Worm (Caenorhabditis elegans): ENCODE data around the gene F13B9.2.

ce11 chrX:8247088-8247487 lies 38.4 kb upstream of the F13B9.2 start:
- no peak for TF ChIP-seq ama-1 (optimal IDR thresholded peaks at IDR 0.05)
- no peak for TF ChIP-seq ceh-36 (tag; optimal IDR thresholded peaks at IDR 0.05)
- no peak for TF ChIP-seq F13C5.2 (tag; optimal IDR thresholded peaks at IDR 0.05)
- no peak for TF ChIP-seq ceh-13 (GFP tag; optimal IDR thresholded peaks at IDR 0.05)
- no peak for TF ChIP-seq flt-1 (GFP tag; IDR thresholded peaks at IDR 0.05)
- TF ChIP-seq tbx-37 (GFP tag; conservative IDR thresholded peaks at IDR 0.05) = no peak
- TF ChIP-seq aly-1 (tag; optimal IDR thresholded peaks at IDR 0.05) = no peak
- TF ChIP-seq tra-4 (tag; optimal IDR thresholded peaks at IDR 0.05) = no peak
- no peak for TF ChIP-seq tbx-11 (GFP tag; IDR thresholded peaks at IDR 0.05)
- TF ChIP-seq pes-1 (GFP tag; IDR thresholded peaks at IDR 0.05) = no peak
- no peak for TF ChIP-seq hmbx-1 (tag; optimal IDR thresholded peaks at IDR 0.05)
